Worm (Caenorhabditis elegans) whole organism, young adult: ENCODE measurements around the gene C27B7.2.
A peak's percentile ranks its signal among the peaks of the same experiment; 100 is the strongest.

Experiments used
- B0019.2 ChIP-seq: fragments of 200-800 bp; sonication (Bioruptor generic); conservative IDR thresholded peaks from 2 replicates; pipeline ENCODE4 v1.3.6; 2022; ENCODE audit warnings: missing genetic modification reagents, missing genetic modification characterization, missing compliant biosample characterization
- C06A6.2 ChIP-seq: fragments of 200-800 bp; sonication (Bioruptor generic); conservative IDR thresholded peaks from 2 replicates; pipeline ENCODE4 v1.3.6; 2022; ENCODE audit warnings: missing genetic modification characterization, missing compliant biosample characterization
- C17E4.6 ChIP-seq: fragments of 200-800 bp; sonication (Bioruptor generic); IDR thresholded peaks from 2 replicates; pipeline ENCODE4 v1.3.6; 2022; ENCODE audit warnings: missing genetic modification reagents, missing genetic modification characterization, missing compliant biosample characterization
- F10E7.11 ChIP-seq: sonication (generic microtip); optimal IDR thresholded peaks from 2 replicates; lab custom pipeline; 2017; ENCODE audit warnings: mild to moderate bottlenecking, missing genetic modification characterization, moderate library complexity, missing compliant biosample characterization
- F33H1.4 ChIP-seq: fragments of 200-800 bp; sonication (Bioruptor generic); IDR thresholded peaks from 2 replicates; pipeline ENCODE4 v1.3.6; 2022; ENCODE audit warnings: missing genetic modification reagents, missing genetic modification characterization, missing compliant biosample characterization
- F49E8.2 ChIP-seq: sonication (generic microtip); optimal IDR thresholded peaks from 3 replicates; lab custom pipeline; 2017; ENCODE audit warnings: missing genetic modification characterization, mild to moderate bottlenecking, missing compliant biosample characterization, antibody characterized with exemption, moderate library complexity; ENCODE audit not compliant: insufficient read depth
- K11D2.4 ChIP-seq: fragments of 200-800 bp; sonication (Bioruptor generic); IDR thresholded peaks from 2 replicates; pipeline ENCODE4 v1.3.6; 2022; ENCODE audit warnings: missing genetic modification reagents, missing genetic modification characterization, missing compliant biosample characterization
- Y67H2A.10 ChIP-seq: fragments of 200-800 bp; sonication (Bioruptor generic); conservative IDR thresholded peaks from 2 replicates; pipeline ENCODE4 v1.3.6; 2022; ENCODE audit warnings: missing genetic modification reagents, missing genetic modification characterization, missing compliant biosample characterization
- Y79H2A.3 ChIP-seq: fragments of 200-800 bp; sonication (Bioruptor generic); conservative IDR thresholded peaks from 2 replicates; pipeline ENCODE4 v1.3.6; 2022; ENCODE audit warnings: missing genetic modification reagents, missing genetic modification characterization, missing compliant biosample characterization
- akir-1 ChIP-seq: fragments of 200-800 bp; sonication (Bioruptor generic); optimal IDR thresholded peaks from 2 replicates; lab custom pipeline; 2018; ENCODE audit warnings: mild to moderate bottlenecking, missing genetic modification characterization, moderate library complexity, missing compliant biosample characterization
- atf-7 ChIP-seq: sonication (generic microtip); optimal IDR thresholded peaks from 2 replicates; lab custom pipeline; 2017; ENCODE audit warnings: mild to moderate bottlenecking, missing genetic modification characterization, missing compliant biosample characterization
- bed-2 ChIP-seq: fragments of 200-800 bp; sonication (Bioruptor generic); IDR thresholded peaks from 2 replicates; pipeline ENCODE4 v1.3.6; 2022; ENCODE audit warnings: missing genetic modification reagents, missing genetic modification characterization, missing compliant biosample characterization
- cebp-1 ChIP-seq, 2 experiments: fragments of 200-800 bp in 1 of 2; sonication (Bioruptor generic) in 1 of 2; sonication (generic microtip) in 1 of 2; IDR thresholded peaks in 1 of 2; optimal IDR thresholded peaks in 1 of 2; 2 replicates each; pipeline versions ENCODE4 v1.3.6 to Lab custom; 2017 to 2022; ENCODE audit warnings: missing compliant biosample characterization in 2 of 2, missing genetic modification characterization in 2 of 2, mild to moderate bottlenecking in 1 of 2, missing genetic modification reagents in 1 of 2, moderate library complexity in 1 of 2
- chd-7 ChIP-seq: sonication (generic microtip); optimal IDR thresholded peaks from 2 replicates; lab custom pipeline; 2016; ENCODE audit warnings: mild to moderate bottlenecking, missing genetic modification characterization, moderate library complexity, missing compliant biosample characterization
- die-1 ChIP-seq: sonication (generic microtip); optimal IDR thresholded peaks from 2 replicates; lab custom pipeline; 2016; ENCODE audit warnings: missing genotype, mild to moderate bottlenecking, missing genetic modification characterization, missing compliant biosample characterization
- dpff-1 ChIP-seq: sonication (generic microtip); optimal IDR thresholded peaks from 2 replicates; lab custom pipeline; 2017; ENCODE audit warnings: mild to moderate bottlenecking, missing genetic modification characterization, missing compliant biosample characterization
- dpl-1 ChIP-seq: fragments of 150-350 bp; optimal IDR thresholded peaks from 2 replicates; lab custom pipeline; 2014; ENCODE audit warnings: missing biosample characterization, missing genetic modification reagents, missing genetic modification characterization
- efl-1 ChIP-seq: fragments of 150-350 bp; optimal IDR thresholded peaks from 2 replicates; lab custom pipeline; 2014; ENCODE audit warnings: missing biosample characterization, missing genetic modification reagents, missing genetic modification characterization
- egrh-3 ChIP-seq: fragments of 200-800 bp; sonication (Bioruptor generic); IDR thresholded peaks from 2 replicates; pipeline ENCODE4 v1.3.6; 2022; ENCODE audit warnings: missing genetic modification reagents, missing genetic modification characterization, missing compliant biosample characterization
- ekl-4 ChIP-seq: fragments of 200-800 bp; sonication (Bioruptor generic); IDR thresholded peaks from 2 replicates; pipeline ENCODE4 v1.3.6; 2022; ENCODE audit warnings: missing genetic modification reagents, missing genetic modification characterization, missing compliant biosample characterization
- ets-4 ChIP-seq: fragments of 200-800 bp; sonication (Bioruptor generic); optimal IDR thresholded peaks from 2 replicates; lab custom pipeline; 2018; ENCODE audit warnings: mild to moderate bottlenecking, missing genetic modification characterization, missing compliant biosample characterization
- fkh-3 ChIP-seq: sonication (generic microtip); optimal IDR thresholded peaks from 2 replicates; lab custom pipeline; 2016; ENCODE audit warnings: mild to moderate bottlenecking, missing genetic modification characterization, missing compliant biosample characterization
- gei-17 ChIP-seq: fragments of 200-800 bp; sonication (Bioruptor generic); optimal IDR thresholded peaks from 2 replicates; lab custom pipeline; 2018; ENCODE audit warnings: mild to moderate bottlenecking, missing genetic modification characterization, missing compliant biosample characterization
- him-1 ChIP-seq: sonication (generic microtip); optimal IDR thresholded peaks from 2 replicates; lab custom pipeline; 2016; ENCODE audit warnings: missing genotype, missing genetic modification reagents, missing genetic modification characterization, missing compliant biosample characterization
- hlh-12 ChIP-seq: sonication (generic microtip); optimal IDR thresholded peaks from 2 replicates; lab custom pipeline; 2016; ENCODE audit warnings: missing genetic modification characterization, missing compliant biosample characterization
- hmg-1.2 ChIP-seq: fragments of 200-800 bp; sonication (Bioruptor generic); IDR thresholded peaks from 2 replicates; pipeline ENCODE4 v1.3.6; 2022; ENCODE audit warnings: missing genetic modification reagents, missing genetic modification characterization, missing compliant biosample characterization
- hrde-1 ChIP-seq: sonication (generic microtip); optimal IDR thresholded peaks from 2 replicates; lab custom pipeline; 2016; ENCODE audit warnings: missing genetic modification characterization, mild to moderate bottlenecking, missing compliant biosample characterization, moderate library complexity, missing genotype, missing genetic modification reagents, borderline replicate concordance
- let-607 ChIP-seq, 2 experiments: fragments of 200-800 bp in 1 of 2; sonication (Bioruptor generic) in 1 of 2; sonication (generic microtip) in 1 of 2; optimal IDR thresholded peaks; 2 replicates each; lab custom pipeline; 2016 to 2018; ENCODE audit warnings: mild to moderate bottlenecking in 2 of 2, missing compliant biosample characterization in 2 of 2, missing genetic modification characterization in 2 of 2, moderate library complexity in 2 of 2, missing genotype in 1 of 2
- lin-35 ChIP-seq, 3 experiments: fragments of 150-350 bp in 2 of 3; sonication (generic microtip) in 1 of 3; optimal IDR thresholded peaks; 2 replicates each; lab custom pipeline; 2014 to 2018; ENCODE audit warnings: missing biosample characterization in 3 of 3, missing genetic modification characterization in 3 of 3, missing genetic modification reagents in 3 of 3
- madf-10 ChIP-seq: sonication (generic microtip); optimal IDR thresholded peaks from 2 replicates; lab custom pipeline; 2016; ENCODE audit warnings: mild to moderate bottlenecking, missing genetic modification characterization, missing compliant biosample characterization
- mes-4 ChIP-seq: sonication (generic microtip); optimal IDR thresholded peaks from 2 replicates; lab custom pipeline; 2016; ENCODE audit warnings: missing genotype, missing genetic modification characterization, missing compliant biosample characterization
- mxl-1 ChIP-seq: sonication (generic microtip); optimal IDR thresholded peaks from 2 replicates; lab custom pipeline; 2016; ENCODE audit warnings: missing genetic modification characterization, missing compliant biosample characterization
- nhr-120 ChIP-seq: fragments of 200-800 bp; sonication (Bioruptor generic); IDR thresholded peaks from 2 replicates; pipeline ENCODE4 v1.3.6; 2022; ENCODE audit warnings: missing genetic modification characterization, missing compliant biosample characterization
- nhr-90 ChIP-seq: sonication (generic microtip); optimal IDR thresholded peaks from 2 replicates; lab custom pipeline; 2016; ENCODE audit warnings: missing genotype, mild to moderate bottlenecking, missing genetic modification characterization, missing compliant biosample characterization
- pbrm-1 ChIP-seq: fragments of 200-800 bp; sonication (Bioruptor generic); IDR thresholded peaks from 2 replicates; pipeline ENCODE4 v1.3.6; 2022; ENCODE audit warnings: missing genetic modification reagents, missing genetic modification characterization, missing compliant biosample characterization
- rcor-1 ChIP-seq: fragments of 200-800 bp; sonication (Bioruptor generic); IDR thresholded peaks from 2 replicates; pipeline ENCODE4 v1.3.6; 2022; ENCODE audit warnings: missing genetic modification reagents, missing genetic modification characterization, missing compliant biosample characterization
- snpc-1.1 ChIP-seq: sonication (generic microtip); optimal IDR thresholded peaks from 2 replicates; lab custom pipeline; 2017; ENCODE audit warnings: missing genetic modification characterization, mild to moderate bottlenecking, missing compliant biosample characterization, antibody characterized with exemption, moderate library complexity, missing genotype, missing genetic modification reagents; ENCODE audit not compliant: insufficient read depth
- snpc-1.3 ChIP-seq: sonication (generic microtip); optimal IDR thresholded peaks from 2 replicates; lab custom pipeline; 2017; ENCODE audit warnings: missing genetic modification characterization, mild to moderate bottlenecking, missing compliant biosample characterization, antibody characterized with exemption, moderate library complexity, missing genotype, missing genetic modification reagents; ENCODE audit not compliant: insufficient read depth
- somi-1 ChIP-seq: fragments of 200-800 bp; sonication (Bioruptor generic); optimal IDR thresholded peaks from 2 replicates; lab custom pipeline; 2018; ENCODE audit warnings: mild to moderate bottlenecking, missing genetic modification characterization, missing compliant biosample characterization
- tbp1 ChIP-seq: fragments of 200-800 bp; sonication (Bioruptor generic); optimal IDR thresholded peaks from 2 replicates; lab custom pipeline; 2018; ENCODE audit warnings: mild to moderate bottlenecking, missing genetic modification characterization, missing compliant biosample characterization
- tbx-9 ChIP-seq: sonication (generic microtip); optimal IDR thresholded peaks from 2 replicates; lab custom pipeline; 2016; ENCODE audit warnings: borderline replicate concordance, missing genetic modification characterization, inconsistent platforms, missing compliant biosample characterization
- tlf-1 ChIP-seq: fragments of 200-800 bp; sonication (Bioruptor generic); optimal IDR thresholded peaks from 2 replicates; lab custom pipeline; 2018; ENCODE audit warnings: mild to moderate bottlenecking, missing genetic modification characterization, missing compliant biosample characterization
- unc-130 ChIP-seq: sonication (generic microtip); optimal IDR thresholded peaks from 2 replicates; lab custom pipeline; 2016; ENCODE audit warnings: missing genetic modification reagents, missing genetic modification characterization, missing compliant biosample characterization
- unc-62 ChIP-seq: fragments of 150-350 bp; optimal IDR thresholded peaks from 2 replicates; lab custom pipeline; 2014; ENCODE audit warnings: missing biosample characterization, missing genetic modification reagents, missing genetic modification characterization
- zim-3 ChIP-seq: sonication (generic microtip); optimal IDR thresholded peaks from 2 replicates; lab custom pipeline; 2017; ENCODE audit warnings: mild to moderate bottlenecking, missing genetic modification characterization, moderate library complexity, missing compliant biosample characterization
- ztf-22 ChIP-seq: fragments of 200-800 bp; sonication (Bioruptor generic); optimal IDR thresholded peaks from 2 replicates; lab custom pipeline; 2018; ENCODE audit warnings: mild to moderate bottlenecking, missing genetic modification characterization, moderate library complexity, missing compliant biosample characterization
- ztf-3 ChIP-seq: fragments of 200-800 bp; sonication (Bioruptor generic); optimal IDR thresholded peaks from 2 replicates; lab custom pipeline; 2018; ENCODE audit warnings: mild to moderate bottlenecking, missing genetic modification characterization, missing compliant biosample characterization
- ztf-6 ChIP-seq: fragments of 200-800 bp; sonication (Bioruptor generic); IDR thresholded peaks from 2 replicates; pipeline ENCODE4 v1.3.6; 2022; ENCODE audit warnings: missing genetic modification reagents, missing genetic modification characterization, missing compliant biosample characterization

C27B7.2 gene

DNA sequence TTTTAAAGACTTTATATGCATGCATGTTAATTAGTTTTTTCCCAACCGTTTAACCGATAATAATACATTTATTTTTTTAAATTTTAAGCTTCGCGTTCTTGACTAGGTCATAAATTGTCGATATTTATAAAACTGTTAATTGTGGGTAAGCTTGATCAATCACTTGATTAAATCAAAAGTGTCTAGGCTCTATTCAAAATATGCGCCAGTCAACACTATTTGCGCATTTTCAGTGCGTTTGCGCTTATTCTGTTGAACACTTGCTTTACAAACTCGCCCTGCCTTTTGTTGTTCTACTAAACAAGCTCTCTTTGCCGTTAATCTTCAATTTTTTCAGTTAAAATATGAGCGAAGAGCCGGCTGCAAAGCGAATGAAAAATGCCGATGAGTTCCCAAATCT, 1.5 kb upstream of the C27B7.2 start, which contains the start of gene spr-2:
Gene spr-2, plus strand, starts transcription at position 332 of the 400 bp plus-strand sequence.
- TF ChIP-seq ets-4 (no peak), somi-1 (no peak), unc-62 (no peak), him-1 (tag; lab: Kevin White, UChicago) (no peak), tbx-9 (tag; lab: Kevin White, UChicago) (no peak), bed-2 (no peak), zim-3 (tag; lab: Kevin White, UChicago) (no peak), akir-1 (no peak), ekl-4 (GFP tag; lab: Robert Waterston, UW) (0 out of 2 replicates have a peak, but pooled peaks have one; percentile 13), let-607 (tag; optimal IDR thresholded peaks at IDR 0.05; lab: Kevin White, UChicago) (no peak), egrh-3 (GFP tag; lab: Robert Waterston, UW) (no peak), dpl-1 (peak; percentile 42), F33H1.4 (GFP tag; lab: Robert Waterston, UW) (no peak), B0019.2 (no peak), Y79H2A.3 (GFP tag; lab: Robert Waterston, UW) (no peak), efl-1 (GFP tag; lab: Kevin White, UChicago) (peak; percentile 30), snpc-1.1 (tag; lab: Kevin White, UChicago) (no peak), mes-4 (tag; lab: Kevin White, UChicago) (peak; percentile 31), C06A6.2 (GFP tag; lab: Robert Waterston, UW) (no peak), hmg-1.2 (GFP tag; lab: Robert Waterston, UW) (no peak), nhr-90 (tag; lab: Kevin White, UChicago) (no peak), unc-130 (GFP tag; lab: Kevin White, UChicago) (no peak), die-1 (tag; lab: Kevin White, UChicago) (no peak), F49E8.2 (tag; lab: Kevin White, UChicago) (no peak), atf-7 (tag; lab: Kevin White, UChicago) (peak; percentile 14), tbp1 (GFP tag; lab: Kevin White, UChicago) (no peak), C17E4.6 (no peak), F10E7.11 (tag; lab: Kevin White, UChicago) (no peak), K11D2.4 (no peak), ztf-6 (GFP tag; lab: Robert Waterston, UW) (no peak), tlf-1 (GFP tag; lab: Kevin White, UChicago) (peak; percentile 10), ztf-3 (GFP tag; lab: Kevin White, UChicago) (no peak), ztf-22 (no peak), rcor-1 (GFP tag; lab: Robert Waterston, UW) (peak; percentile 21; the same call in 1 of the 2 replicates), madf-10 (tag; lab: Kevin White, UChicago) (no peak), fkh-3 (no peak), Y67H2A.10 (GFP tag; lab: Robert Waterston, UW) (no peak), chd-7 (tag; lab: Kevin White, UChicago) (no peak), hrde-1 (peak; percentile 56), mxl-1 (tag; lab: Kevin White, UChicago) (no peak), pbrm-1 (0 out of 2 replicates have a peak, but pooled peaks have one; percentile 9), nhr-120 (no peak), dpff-1 (tag; lab: Kevin White, UChicago) (peak; percentile 35), lin-35 (GFP tag; optimal IDR thresholded peaks at IDR 0.05; lab: Kevin White, UChicago) (peak in 1 of 3 experiments; percentile 85), hlh-12 (no peak), snpc-1.3 (no peak), cebp-1 (GFP tag; IDR thresholded peaks at IDR 0.05; lab: Robert Waterston, UW) (no peak), cebp-1 (tag; optimal IDR thresholded peaks at IDR 0.05; lab: Kevin White, UChicago) (peak; percentile 43), gei-17 (no peak)
